Worm (Caenorhabditis elegans) whole organism, early embryonic: ENCODE results near the gene F23B12.4.

Experiments used
- aly-1 ChIP-seq: sonication (generic microtip); optimal IDR thresholded peaks from 2 replicates; lab custom pipeline; 2016; ENCODE audit warnings: missing genetic modification characterization, missing compliant biosample characterization
- ama-1 ChIP-seq: fragments of 150-350 bp; optimal IDR thresholded peaks from 2 replicates; lab custom pipeline; 2014
- ceh-36 ChIP-seq: sonication (generic microtip); optimal IDR thresholded peaks from 2 replicates; lab custom pipeline; 2016; ENCODE audit warnings: missing genetic modification characterization, inconsistent platforms, missing compliant biosample characterization
- flt-1 ChIP-seq: fragments of 200-800 bp; sonication (Bioruptor generic); IDR thresholded peaks from 2 replicates; pipeline ENCODE4 v1.3.6; 2022; ENCODE audit warnings: missing genetic modification characterization, missing compliant biosample characterization
- hmbx-1 ChIP-seq: sonication (generic microtip); optimal IDR thresholded peaks from 2 replicates; lab custom pipeline; 2016; ENCODE audit warnings: mild to moderate bottlenecking, missing genetic modification characterization, missing compliant biosample characterization
- hnd-1 ChIP-seq: sonication (generic microtip); optimal IDR thresholded peaks from 2 replicates; lab custom pipeline; 2016; ENCODE audit warnings: missing genetic modification characterization, missing compliant biosample characterization
- scrt-1 ChIP-seq: fragments of 200-800 bp; sonication (Bioruptor generic); IDR thresholded peaks from 2 replicates; pipeline ENCODE4 v1.3.6; 2022; ENCODE audit warnings: missing genetic modification characterization, missing compliant biosample characterization
- sea-1 ChIP-seq: fragments of 200-800 bp; sonication (Bioruptor generic); conservative IDR thresholded peaks from 2 replicates; pipeline ENCODE4 v1.3.6; 2022; ENCODE audit warnings: missing genetic modification characterization, missing compliant biosample characterization
- tbx-37 ChIP-seq: fragments of 200-800 bp; sonication (Bioruptor generic); conservative IDR thresholded peaks from 2 replicates; pipeline ENCODE4 v1.3.6; 2022; ENCODE audit warnings: missing genetic modification reagents, missing genetic modification characterization, missing compliant biosample characterization
- tra-4 ChIP-seq: sonication (generic microtip); optimal IDR thresholded peaks from 2 replicates; lab custom pipeline; 2017; ENCODE audit warnings: missing genetic modification characterization, missing compliant biosample characterization

ce11 chrV:14474099-14474498 lies 33.2 kb downstream of the F23B12.4 start, which contains the start of gene clec-56:
- TF ChIP-seq hmbx-1 (tag; lab: Kevin White, UChicago) (no peak), ceh-36 (tag; lab: Kevin White, UChicago) (no peak), tbx-37 (GFP tag; lab: Robert Waterston, UW) (no peak), ama-1 (no peak), sea-1 (GFP tag; lab: Robert Waterston, UW) (no peak), flt-1 (GFP tag; lab: Robert Waterston, UW) (no peak), hnd-1 (no peak), aly-1 (tag; lab: Kevin White, UChicago) (no peak), tra-4 (no peak), scrt-1 (GFP tag; lab: Robert Waterston, UW) (no peak)
